Fruit fly (Drosophila melanogaster) whole organism, larva: Measurements from ENCODE around the gene Lrr47.

Experiments
- noc ChIP-seq: fragments of 200-800 bp; sonication (Bioruptor generic); optimal IDR thresholded peaks from 3 replicates; lab custom pipeline; 2019; ENCODE audit warnings: missing biosample characterization, mild to moderate bottlenecking, missing genetic modification characterization, moderate library complexity

Lrr47 gene

DNA sequence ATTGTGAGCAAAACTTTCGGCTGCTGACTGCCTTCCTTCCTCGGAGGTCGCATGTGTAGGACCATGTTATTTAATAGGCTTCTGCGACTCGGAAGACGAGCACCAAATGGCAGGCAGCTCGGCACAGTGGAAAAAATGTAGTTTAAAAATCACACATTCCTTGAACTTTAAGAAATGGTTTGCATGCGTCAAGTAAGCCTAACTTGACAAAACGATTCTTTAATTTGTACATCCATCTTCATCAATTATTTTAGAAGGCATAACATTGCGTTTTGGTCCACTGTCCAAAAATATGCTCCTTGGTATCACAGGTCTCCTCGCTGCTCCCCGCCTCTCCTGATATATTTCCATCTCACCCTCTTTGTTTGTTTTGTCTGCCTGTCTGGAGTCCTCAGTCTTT, 48.5 kb downstream of the Lrr47 start:
- TF ChIP-seq noc (tag; lab: Kevin White, UChicago) = no peak

DNA sequence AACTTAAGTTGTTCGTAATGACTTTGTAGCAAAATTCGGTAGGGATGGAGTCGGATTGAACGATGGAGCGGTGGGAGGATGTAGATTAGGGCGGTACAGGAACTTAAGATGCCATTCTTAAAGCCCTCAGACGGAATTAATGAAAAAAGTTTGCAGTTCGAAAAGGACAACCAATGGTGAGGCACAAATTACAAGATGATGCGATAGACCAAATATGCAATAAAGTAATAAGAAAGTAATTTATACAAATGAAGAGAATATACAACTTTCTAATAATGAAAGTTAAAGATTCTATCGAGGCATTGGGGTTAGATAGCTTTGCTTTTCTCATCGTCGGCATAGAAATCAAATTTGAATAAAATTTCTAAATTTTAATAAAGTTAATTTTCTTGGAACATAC, 49.8 kb downstream of the Lrr47 start, which contains the start of gene CG6138:
TSS of gene CG6138 (plus strand) at position 301 of the 400 bp plus-strand sequence.
- TF ChIP-seq noc (tag; lab: Kevin White, UChicago) = no peak
